Fruit fly (Drosophila melanogaster) whole organism, prepupa: ENCODE data around the gene Trmt61.

ENCODE experiments used
- CG1621 ChIP-seq: fragments of 200-800 bp; sonication (Bioruptor generic); optimal IDR thresholded peaks from 3 replicates; lab custom pipeline; 2018; ENCODE audit warnings: missing biosample characterization, mild to moderate bottlenecking, missing genetic modification characterization
- CG31627 ChIP-seq: fragments of 200-800 bp; sonication (Bioruptor generic); optimal IDR thresholded peaks from 3 replicates; lab custom pipeline; 2016; ENCODE audit warnings: missing biosample characterization, missing genetic modification characterization
- Eip75B ChIP-seq: fragments of 200-800 bp; sonication (Bioruptor generic); optimal IDR thresholded peaks from 3 replicates; lab custom pipeline; 2016; ENCODE audit warnings: missing biosample characterization, missing genetic modification characterization

dm6 chr3R:26064708-26065107, 5.4 kb downstream of the Trmt61 start:
- TF ChIP-seq Eip75B (no peak), CG31627 (GFP tag; lab: Kevin White, UChicago) (no peak), CG1621 (tag; lab: Kevin White, UChicago) (no peak)
